Worm (Caenorhabditis elegans): ENCODE measurements around the gene sri-20.

sri-20 gene

ce11 chrV:10332012-10332411 is 36.3 kb upstream of the sri-20 start, which contains the start of gene crm-1:
Gene crm-1, minus strand, starts transcription at chrV:10332112.
- TF ChIP-seq hlh-1 (tag; optimal IDR thresholded peaks at IDR 0.05), result no peak
- TF ChIP-seq ceh-83 (GFP tag; optimal IDR thresholded peaks at IDR 0.05), result no peak
- TF ChIP-seq nhr-28 (tag; optimal IDR thresholded peaks at IDR 0.05), result no peak
- no peak for TF ChIP-seq nhr-2 (tag; optimal IDR thresholded peaks at IDR 0.05)
- no peak for TF ChIP-seq unc-62 (GFP tag; optimal IDR thresholded peaks at IDR 0.05)
- no peak for TF ChIP-seq mab-5 (tag; optimal IDR thresholded peaks at IDR 0.05)
- TF ChIP-seq unc-39 (tag; optimal IDR thresholded peaks at IDR 0.05), result no peak
- TF ChIP-seq ham-2 (GFP tag; optimal IDR thresholded peaks at IDR 0.05), result no peak
- TF ChIP-seq ces-1 (GFP tag; optimal IDR thresholded peaks at IDR 0.05), result no peak
- no peak for TF ChIP-seq elt-3 (tag; optimal IDR thresholded peaks at IDR 0.05)
- TF ChIP-seq elt-1 (tag; optimal IDR thresholded peaks at IDR 0.05; ENCODE audit: borderline replicate concordance, insufficient read depth), result no peak

- TF ChIP-seq mls-2 (tag; optimal IDR thresholded peaks at IDR 0.05), result no peak
- no peak for TF ChIP-seq lsy-2 (tag; optimal IDR thresholded peaks at IDR 0.05)
- TF ChIP-seq unc-39 (tag; optimal IDR thresholded peaks at IDR 0.05), result no peak
- TF ChIP-seq mep-1 (tag; optimal IDR thresholded peaks at IDR 0.05), result no peak
These were observed 34.5 kb upstream of the sri-20 start for ce11 chrV:10333843-10334242.

ce11 chrV:10338305-10338992 is 29.9 kb upstream of the sri-20 start, which contains the start of gene arx-2:
Gene arx-2, minus strand, starts transcription at chrV:10338355.
- TF ChIP-seq mab-5 (tag; optimal IDR thresholded peaks at IDR 0.05), result no peak
- TF ChIP-seq unc-39 (tag; optimal IDR thresholded peaks at IDR 0.05), result no peak
- TF ChIP-seq nhr-237 (tag; optimal IDR thresholded peaks at IDR 0.05), result peak; percentile 38
- no peak for TF ChIP-seq tbx-8 (GFP tag; optimal IDR thresholded peaks at IDR 0.05)
- TF ChIP-seq pha-4 (tag; optimal IDR thresholded peaks at IDR 0.05), result peak; percentile 15
- peak; percentile 48 for TF ChIP-seq ces-1 (GFP tag; optimal IDR thresholded peaks at IDR 0.05)
- TF ChIP-seq lsy-2 (tag; optimal IDR thresholded peaks at IDR 0.05), result peak; percentile 16
- TF ChIP-seq ceh-39 (tag; optimal IDR thresholded peaks at IDR 0.05), result peak; percentile 12

ce11 chrV:10339200-10339599 is 29.2 kb upstream of the sri-20 start, which contains the start of gene K07C5.2:
Gene K07C5.2, plus strand, starts transcription at chrV:10339500.
- no peak for TF ChIP-seq ces-1 (GFP tag; optimal IDR thresholded peaks at IDR 0.05)
- TF ChIP-seq nhr-28 (tag; optimal IDR thresholded peaks at IDR 0.05), result no peak
- TF ChIP-seq pha-4 (tag; optimal IDR thresholded peaks at IDR 0.05), result no peak
- no peak for TF ChIP-seq flh-1 (GFP tag; optimal IDR thresholded peaks at IDR 0.05)
- TF ChIP-seq lin-32 (GFP tag; optimal IDR thresholded peaks at IDR 0.05), result no peak
- no peak for TF ChIP-seq ceh-39 (tag; optimal IDR thresholded peaks at IDR 0.05)

ce11 chrV:10341905-10342328 is 26.4 kb upstream of the sri-20 start, which contains the start of gene K07C5.13:
Gene K07C5.13, plus strand, starts transcription at chrV:10342055.
- TF ChIP-seq lin-13 (tag; optimal IDR thresholded peaks at IDR 0.05), result peak; percentile 37
- peak; percentile 46 for TF ChIP-seq sptf-1 (tag; optimal IDR thresholded peaks at IDR 0.05)
- peak; percentile 33 for TF ChIP-seq drap-1 (GFP tag; optimal IDR thresholded peaks at IDR 0.05)
- TF ChIP-seq cnd-1 (tag; optimal IDR thresholded peaks at IDR 0.05), result peak; percentile 25

- no peak for TF ChIP-seq ceh-43 (GFP tag; optimal IDR thresholded peaks at IDR 0.05)
These were observed 25.5 kb upstream of the sri-20 start, which contains the start of gene K07C5.3 for ce11 chrV:10342904-10343303. Gene K07C5.3, plus strand, starts transcription at chrV:10343032.

- TF ChIP-seq zip-8 (tag; optimal IDR thresholded peaks at IDR 0.05), result no peak
- TF ChIP-seq sptf-1 (tag; optimal IDR thresholded peaks at IDR 0.05), result no peak
- no peak for TF ChIP-seq blmp-1 (tag; optimal IDR thresholded peaks at IDR 0.05)
- no peak for TF ChIP-seq lin-13 (tag; optimal IDR thresholded peaks at IDR 0.05)
- TF ChIP-seq unc-120 (tag; optimal IDR thresholded peaks at IDR 0.05; ENCODE audit: poor library complexity, severe bottlenecking), result no peak
- no peak for TF ChIP-seq nhr-2 (tag; optimal IDR thresholded peaks at IDR 0.05)
- TF ChIP-seq lin-32 (GFP tag; optimal IDR thresholded peaks at IDR 0.05), result no peak
- TF ChIP-seq lsy-2 (tag; optimal IDR thresholded peaks at IDR 0.05), result no peak
- no peak for TF ChIP-seq snpc-4 (tag; optimal IDR thresholded peaks at IDR 0.05)
- TF ChIP-seq ham-2 (GFP tag; optimal IDR thresholded peaks at IDR 0.05), result no peak
- no peak for TF ChIP-seq elt-1 (tag; optimal IDR thresholded peaks at IDR 0.05; ENCODE audit: borderline replicate concordance, insufficient read depth)
- no peak for TF ChIP-seq nhr-28 (tag; optimal IDR thresholded peaks at IDR 0.05)
- TF ChIP-seq ces-1 (GFP tag; optimal IDR thresholded peaks at IDR 0.05), result no peak
- no peak for TF ChIP-seq nhr-237 (tag; optimal IDR thresholded peaks at IDR 0.05)
These were observed 18.3 kb upstream of the sri-20 start, which contains the start of gene K07C5.9 for ce11 chrV:10350054-10350453. Gene K07C5.9, minus strand, starts transcription at chrV:10350154.
